Worm (Caenorhabditis elegans): ENCODE results near the gene T23F4.2.
A peak's percentile ranks its signal among the peaks of the same experiment; 100 is the strongest.

T23F4.2 gene

ce11 chrII:1132750-1133149, 30.6 kb upstream of the T23F4.2 start:
- TF ChIP-seq klf-2 (GFP tag; conservative IDR thresholded peaks at IDR 0.05) (no peak), cog-1 (tag; optimal IDR thresholded peaks at IDR 0.05) (no peak), flt-1 (GFP tag; IDR thresholded peaks at IDR 0.05) (no peak), ref-1 (GFP tag; conservative IDR thresholded peaks at IDR 0.05) (no peak), ztf-23 (GFP tag; IDR thresholded peaks at IDR 0.05) (no peak), ztf-29 (GFP tag; IDR thresholded peaks at IDR 0.05) (no peak), med-1 (GFP tag; optimal IDR thresholded peaks at IDR 0.05; ENCODE audit: insufficient read depth) (no peak), tab-1 (GFP tag; IDR thresholded peaks at IDR 0.05) (no peak), T22C8.4 (GFP tag; IDR thresholded peaks at IDR 0.05) (no peak)

ce11 chrII:1133295-1133694, 30.1 kb upstream of the T23F4.2 start:
- TF ChIP-seq ref-1 (GFP tag; conservative IDR thresholded peaks at IDR 0.05) (no peak), cog-1 (tag; optimal IDR thresholded peaks at IDR 0.05) (no peak), ztf-29 (GFP tag; IDR thresholded peaks at IDR 0.05) (no peak), klf-2 (GFP tag; conservative IDR thresholded peaks at IDR 0.05) (no peak), T22C8.4 (GFP tag; IDR thresholded peaks at IDR 0.05) (no peak), flt-1 (GFP tag; IDR thresholded peaks at IDR 0.05) (no peak), ztf-23 (GFP tag; IDR thresholded peaks at IDR 0.05) (no peak), med-1 (GFP tag; optimal IDR thresholded peaks at IDR 0.05; ENCODE audit: insufficient read depth) (no peak), tab-1 (GFP tag; IDR thresholded peaks at IDR 0.05) (no peak)

ce11 chrII:1134314-1135108, 28.9 kb upstream of the T23F4.2 start:
- 0 out of 2 replicates have a peak, but pooled peaks have one; percentile 44 for TF ChIP-seq flt-1 (GFP tag; IDR thresholded peaks at IDR 0.05)
- TF ChIP-seq T22C8.4 (GFP tag; IDR thresholded peaks at IDR 0.05): 0 out of 2 replicates have a peak, but pooled peaks have one; percentile 7
- TF ChIP-seq klf-2 (GFP tag; conservative IDR thresholded peaks at IDR 0.05): 0 out of 2 replicates have a peak, but pooled peaks have one; percentile 42
- peak; percentile 5 for TF ChIP-seq cog-1 (tag; optimal IDR thresholded peaks at IDR 0.05)
- TF ChIP-seq ztf-23 (GFP tag; IDR thresholded peaks at IDR 0.05): peak; percentile 62; the same call in 1 of the 2 replicates

ce11 chrII:1136485-1136884, 26.9 kb upstream of the T23F4.2 start, which contains the start of gene pod-2:
Gene pod-2, plus strand, starts transcription at chrII:1136785.
- no peak for TF ChIP-seq tab-1 (GFP tag; IDR thresholded peaks at IDR 0.05)
- no peak for TF ChIP-seq klf-2 (GFP tag; conservative IDR thresholded peaks at IDR 0.05)
- TF ChIP-seq ztf-23 (GFP tag; IDR thresholded peaks at IDR 0.05): no peak
- TF ChIP-seq ref-1 (GFP tag; conservative IDR thresholded peaks at IDR 0.05): no peak
- no peak for TF ChIP-seq med-1 (GFP tag; optimal IDR thresholded peaks at IDR 0.05; ENCODE audit: insufficient read depth)
- no peak for TF ChIP-seq cog-1 (tag; optimal IDR thresholded peaks at IDR 0.05)
- no peak for TF ChIP-seq flt-1 (GFP tag; IDR thresholded peaks at IDR 0.05)
- no peak for TF ChIP-seq ztf-29 (GFP tag; IDR thresholded peaks at IDR 0.05)
- no peak for TF ChIP-seq T22C8.4 (GFP tag; IDR thresholded peaks at IDR 0.05)

- TF ChIP-seq klf-2 (GFP tag; conservative IDR thresholded peaks at IDR 0.05) (no peak), med-1 (GFP tag; optimal IDR thresholded peaks at IDR 0.05; ENCODE audit: insufficient read depth) (no peak), T22C8.4 (GFP tag; IDR thresholded peaks at IDR 0.05) (no peak), ztf-29 (GFP tag; IDR thresholded peaks at IDR 0.05) (no peak), cog-1 (tag; optimal IDR thresholded peaks at IDR 0.05) (no peak), flt-1 (GFP tag; IDR thresholded peaks at IDR 0.05) (no peak), tab-1 (GFP tag; IDR thresholded peaks at IDR 0.05) (no peak), ref-1 (GFP tag; conservative IDR thresholded peaks at IDR 0.05) (no peak), ztf-23 (GFP tag; IDR thresholded peaks at IDR 0.05) (no peak)
Measured at ce11 chrII:1138618-1139017, 24.8 kb upstream of the T23F4.2 start.

ce11 chrII:1140689-1141088, 22.7 kb upstream of the T23F4.2 start, which contains the start of gene W09B6.4:
Gene W09B6.4, minus strand, starts transcription at chrII:1140839.
- TF ChIP-seq ztf-29 (GFP tag; IDR thresholded peaks at IDR 0.05): no peak
- no peak for TF ChIP-seq tab-1 (GFP tag; IDR thresholded peaks at IDR 0.05)
- TF ChIP-seq med-1 (GFP tag; optimal IDR thresholded peaks at IDR 0.05; ENCODE audit: insufficient read depth): no peak
- no peak for TF ChIP-seq ztf-23 (GFP tag; IDR thresholded peaks at IDR 0.05)
- no peak for TF ChIP-seq ref-1 (GFP tag; conservative IDR thresholded peaks at IDR 0.05)
- TF ChIP-seq cog-1 (tag; optimal IDR thresholded peaks at IDR 0.05): no peak
- no peak for TF ChIP-seq flt-1 (GFP tag; IDR thresholded peaks at IDR 0.05)
- TF ChIP-seq klf-2 (GFP tag; conservative IDR thresholded peaks at IDR 0.05): no peak
- no peak for TF ChIP-seq T22C8.4 (GFP tag; IDR thresholded peaks at IDR 0.05)

ce11 chrII:1141720-1142574, 21.4 kb upstream of the T23F4.2 start:
- TF ChIP-seq tab-1 (GFP tag; IDR thresholded peaks at IDR 0.05) (no peak), klf-2 (GFP tag; conservative IDR thresholded peaks at IDR 0.05) (no peak), ref-1 (GFP tag; conservative IDR thresholded peaks at IDR 0.05) (no peak), med-1 (GFP tag; optimal IDR thresholded peaks at IDR 0.05; ENCODE audit: insufficient read depth) (no peak), ztf-29 (GFP tag; IDR thresholded peaks at IDR 0.05) (no peak), flt-1 (GFP tag; IDR thresholded peaks at IDR 0.05) (no peak), cog-1 (tag; optimal IDR thresholded peaks at IDR 0.05) (no peak), ztf-23 (GFP tag; IDR thresholded peaks at IDR 0.05) (no peak), T22C8.4 (GFP tag; IDR thresholded peaks at IDR 0.05) (no peak)

ce11 chrII:1143173-1143738, 20.1 kb upstream of the T23F4.2 start:
- no peak for TF ChIP-seq ref-1 (GFP tag; conservative IDR thresholded peaks at IDR 0.05)
- no peak for TF ChIP-seq flt-1 (GFP tag; IDR thresholded peaks at IDR 0.05)
- no peak for TF ChIP-seq T22C8.4 (GFP tag; IDR thresholded peaks at IDR 0.05)
- no peak for TF ChIP-seq med-1 (GFP tag; optimal IDR thresholded peaks at IDR 0.05; ENCODE audit: insufficient read depth)

- TF ChIP-seq ztf-29 (GFP tag; IDR thresholded peaks at IDR 0.05) (no peak), ztf-23 (GFP tag; IDR thresholded peaks at IDR 0.05) (no peak), med-1 (GFP tag; optimal IDR thresholded peaks at IDR 0.05; ENCODE audit: insufficient read depth) (no peak), ref-1 (GFP tag; conservative IDR thresholded peaks at IDR 0.05) (no peak)
Measured at ce11 chrII:1149390-1149789, 14.0 kb upstream of the T23F4.2 start.
